Worm (Caenorhabditis elegans) whole organism, mixed stage, embryonic: Measurements from ENCODE around the gene ufm-1.

Experiments used
- M03D4.4 ChIP-seq: sonication (generic microtip); optimal IDR thresholded peaks from 2 replicates; lab custom pipeline; 2017; ENCODE audit warnings: mild to moderate bottlenecking, missing genetic modification characterization, missing compliant biosample characterization
- ces-1 ChIP-seq: fragments of 150-350 bp; optimal IDR thresholded peaks from 2 replicates; lab custom pipeline; 2014; ENCODE audit warnings: missing biosample characterization, missing genetic modification reagents, missing genetic modification characterization
- elt-1 ChIP-seq: sonication (generic microtip); optimal IDR thresholded peaks from 2 replicates; lab custom pipeline; 2017; ENCODE audit warnings: missing genetic modification characterization, mild to moderate bottlenecking, missing compliant biosample characterization, antibody characterized with exemption, moderate library complexity, borderline replicate concordance; ENCODE audit not compliant: insufficient read depth
- elt-3 ChIP-seq: fragments of 150-350 bp; optimal IDR thresholded peaks from 2 replicates; lab custom pipeline; 2014; ENCODE audit warnings: missing biosample characterization, missing genetic modification characterization
- ham-2 ChIP-seq: fragments of 200-800 bp; sonication (Bioruptor generic); optimal IDR thresholded peaks from 2 replicates; lab custom pipeline; 2018; ENCODE audit warnings: mild to moderate bottlenecking, missing genetic modification characterization, missing compliant biosample characterization
- lsy-2 ChIP-seq: fragments of 150-350 bp; optimal IDR thresholded peaks from 2 replicates; lab custom pipeline; 2014; ENCODE audit warnings: missing biosample characterization, missing genetic modification characterization
- mab-5 ChIP-seq: fragments of 150-350 bp; optimal IDR thresholded peaks from 2 replicates; lab custom pipeline; 2014; ENCODE audit warnings: missing biosample characterization, missing genetic modification characterization
- mep-1 ChIP-seq: fragments of 150-350 bp; optimal IDR thresholded peaks from 2 replicates; lab custom pipeline; 2017; ENCODE audit warnings: missing biosample characterization, missing genetic modification reagents, missing genetic modification characterization, inconsistent platforms
- nhr-28 ChIP-seq: fragments of 150-350 bp; optimal IDR thresholded peaks from 2 replicates; lab custom pipeline; 2014; ENCODE audit warnings: missing biosample characterization, missing genetic modification characterization
- nhr-76 ChIP-seq: sonication (generic microtip); optimal IDR thresholded peaks from 2 replicates; lab custom pipeline; 2017; ENCODE audit warnings: missing biosample characterization, missing genetic modification characterization
- sptf-1 ChIP-seq: sonication (generic microtip); optimal IDR thresholded peaks from 2 replicates; lab custom pipeline; 2017; ENCODE audit warnings: mild to moderate bottlenecking, missing genetic modification characterization, moderate library complexity, missing compliant biosample characterization
- unc-39 ChIP-seq: fragments of 150-350 bp; optimal IDR thresholded peaks from 2 replicates; lab custom pipeline; 2014; ENCODE audit warnings: missing biosample characterization, missing genetic modification characterization
- unc-62 ChIP-seq: fragments of 150-350 bp; optimal IDR thresholded peaks from 2 replicates; lab custom pipeline; 2014; ENCODE audit warnings: missing biosample characterization, missing genetic modification reagents, missing genetic modification characterization

ce11 chrIII:7900733-7901132, 42.0 kb downstream of the ufm-1 start, which contains the start of gene best-24:
- no peak for TF ChIP-seq nhr-76 (tag; lab: Kevin White, UChicago)
- TF ChIP-seq ces-1 (GFP tag; lab: Kevin White, UChicago) = no peak
- no peak for TF ChIP-seq unc-39 (tag; lab: Kevin White, UChicago)
- no peak for TF ChIP-seq sptf-1 (tag; lab: Kevin White, UChicago)
- TF ChIP-seq mab-5 (tag; lab: Kevin White, UChicago) = no peak
- TF ChIP-seq elt-3 (tag; lab: Kevin White, UChicago) = no peak
- TF ChIP-seq lsy-2 (tag; lab: Kevin White, UChicago) = no peak
- no peak for TF ChIP-seq unc-62 (GFP tag; lab: Kevin White, UChicago)
- no peak for TF ChIP-seq nhr-28
- no peak for TF ChIP-seq elt-1 (tag; lab: Kevin White, UChicago)
- TF ChIP-seq M03D4.4 (tag; lab: Kevin White, UChicago) = no peak
- no peak for TF ChIP-seq ham-2
- no peak for TF ChIP-seq mep-1 (tag; lab: Kevin White, UChicago)
